Worm (Caenorhabditis elegans): ENCODE measurements around the gene T03G6.3.

T03G6.3 gene

DNA sequence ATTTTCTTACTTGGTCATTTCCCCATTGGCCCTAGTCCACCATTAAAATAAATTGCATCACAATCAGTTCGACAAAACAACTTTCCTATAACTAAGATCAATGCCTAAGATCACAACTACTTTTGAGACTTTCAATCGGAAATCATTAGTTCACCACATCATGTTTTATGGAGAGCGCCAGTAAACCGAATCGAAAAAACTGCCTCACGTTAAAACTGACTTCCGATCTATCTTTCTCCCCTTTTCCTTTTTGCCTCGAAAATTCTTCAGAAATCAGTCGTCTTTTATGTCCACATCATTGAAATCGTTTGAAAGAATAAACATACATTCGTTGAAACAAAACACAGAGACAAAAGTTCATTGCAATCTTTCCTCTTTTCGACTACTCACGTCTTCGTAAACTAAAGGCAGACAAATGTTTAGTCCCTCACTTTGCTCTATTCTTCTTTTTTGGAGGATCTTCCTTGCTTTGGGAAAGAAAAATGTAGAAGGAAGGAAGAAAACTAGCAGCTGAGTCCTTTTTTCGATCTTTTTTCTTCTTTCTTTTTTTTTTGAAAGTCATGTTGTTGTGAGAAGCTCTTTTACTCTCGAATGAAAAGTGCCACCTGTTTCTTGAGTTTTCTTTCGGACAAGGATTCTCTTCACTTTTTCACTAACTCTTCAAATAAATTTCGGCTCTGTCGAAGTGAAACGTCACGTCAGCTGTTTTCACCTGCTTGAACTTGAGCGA, 20.3 kb downstream of the T03G6.3 start:
- TF ChIP-seq mdl-1 (tag; optimal IDR thresholded peaks at IDR 0.05), result no peak
- TF ChIP-seq peb-1 (tag; optimal IDR thresholded peaks at IDR 0.05), result no peak
- TF ChIP-seq crh-2 (tag; optimal IDR thresholded peaks at IDR 0.05), result peak; percentile 23
- TF ChIP-seq dmd-4 (tag; optimal IDR thresholded peaks at IDR 0.05), result no peak
- peak; percentile 58 for TF ChIP-seq C34F6.9 (tag; optimal IDR thresholded peaks at IDR 0.05)
- TF ChIP-seq nhr-6 (tag; optimal IDR thresholded peaks at IDR 0.05), result peak; percentile 2
- TF ChIP-seq unc-55 (GFP tag; optimal IDR thresholded peaks at IDR 0.05), result peak; percentile 79
- no peak for TF ChIP-seq Y55F3AM.14 (GFP tag; optimal IDR thresholded peaks at IDR 0.05)
- peak; percentile 34 for TF ChIP-seq mab-5 (tag; optimal IDR thresholded peaks at IDR 0.05)
- TF ChIP-seq nhr-129 (tag; optimal IDR thresholded peaks at IDR 0.05), result peak; percentile 52
- TF ChIP-seq mbf-1 (tag; optimal IDR thresholded peaks at IDR 0.05), result no peak
- no peak for TF ChIP-seq nhr-10 (tag; optimal IDR thresholded peaks at IDR 0.05)
- no peak for TF ChIP-seq lin-11 (tag; optimal IDR thresholded peaks at IDR 0.05)
- TF ChIP-seq nhr-12 (tag; optimal IDR thresholded peaks at IDR 0.05), result no peak
- no peak for TF ChIP-seq fos-1 (tag; optimal IDR thresholded peaks at IDR 0.05)
- TF ChIP-seq ztf-4 (tag; optimal IDR thresholded peaks at IDR 0.05), result no peak
- TF ChIP-seq unc-62 (GFP tag; optimal IDR thresholded peaks at IDR 0.05), result no peak
- no peak for TF ChIP-seq nhr-23 (tag; optimal IDR thresholded peaks at IDR 0.05)
- peak; percentile 47 for TF ChIP-seq zag-1 (tag; optimal IDR thresholded peaks at IDR 0.05)
- no peak for TF ChIP-seq nhr-237 (tag; optimal IDR thresholded peaks at IDR 0.05)
- TF ChIP-seq ceh-16 (tag; optimal IDR thresholded peaks at IDR 0.05), result no peak
- no peak for TF ChIP-seq blmp-1 (tag; optimal IDR thresholded peaks at IDR 0.05; ENCODE audit: insufficient read depth)
- no peak for TF ChIP-seq lin-39 (tag; optimal IDR thresholded peaks at IDR 0.05)
- TF ChIP-seq lin-13 (GFP tag; optimal IDR thresholded peaks at IDR 0.05), result peak; percentile 30
- TF ChIP-seq gmeb-1 (tag; optimal IDR thresholded peaks at IDR 0.05), result no peak
- no peak for TF ChIP-seq nhr-25 (tag; optimal IDR thresholded peaks at IDR 0.05)
- no peak for TF ChIP-seq elt-1 (tag; optimal IDR thresholded peaks at IDR 0.05)
- no peak for TF ChIP-seq nhr-21 (tag; optimal IDR thresholded peaks at IDR 0.05)
- no peak for TF ChIP-seq ztf-1 (GFP tag; conservative IDR thresholded peaks at IDR 0.05)
- no peak for TF ChIP-seq R02D3.7 (tag; optimal IDR thresholded peaks at IDR 0.05)
- TF ChIP-seq ceh-82 (tag; optimal IDR thresholded peaks at IDR 0.05), result no peak
- TF ChIP-seq ama-1 (optimal IDR thresholded peaks at IDR 0.05), result no peak
- TF ChIP-seq F13H6.1 (tag; optimal IDR thresholded peaks at IDR 0.05), result peak; percentile 43
- peak in 1 of 2 experiments; percentile 40 for TF ChIP-seq lsy-2 (tag; optimal IDR thresholded peaks at IDR 0.05)
- TF ChIP-seq sem-4 (tag; optimal IDR thresholded peaks at IDR 0.05), result peak; percentile 40
- no peak for TF ChIP-seq skn-1 (tag; optimal IDR thresholded peaks at IDR 0.05)
- TF ChIP-seq unc-39 (tag; optimal IDR thresholded peaks at IDR 0.05), result no peak
- no peak for TF ChIP-seq ZK546.5 (tag; optimal IDR thresholded peaks at IDR 0.05)

DNA sequence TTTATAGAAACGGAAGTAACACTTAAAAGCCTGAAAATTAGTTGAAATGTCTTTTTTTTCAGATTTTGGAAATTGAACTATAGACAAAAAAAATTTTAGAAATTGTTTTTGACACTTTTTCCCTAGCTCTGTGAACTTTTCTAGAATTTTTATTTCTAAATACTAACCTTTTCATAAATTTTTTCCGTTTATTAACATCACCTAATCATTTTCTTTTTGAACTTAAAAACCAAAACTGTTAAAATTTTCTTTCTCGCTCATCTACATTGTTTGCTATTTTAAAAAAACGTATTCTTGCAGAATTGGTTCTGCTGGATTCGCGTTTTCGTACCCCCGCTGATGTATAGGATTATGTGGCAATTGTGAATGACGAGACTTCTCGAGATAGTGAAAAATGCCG, 21.8 kb downstream of the T03G6.3 start, which contains the start of the genes nhr-40 and T03G6.7:
nhr-40 (plus strand) TSS at position 301 of the 400 bp plus-strand sequence.
T03G6.7 (plus strand) TSS at position 337 of the 400 bp plus-strand sequence.
- no peak for TF ChIP-seq aly-2 (tag; optimal IDR thresholded peaks at IDR 0.05)
- TF ChIP-seq nhr-23 (tag; optimal IDR thresholded peaks at IDR 0.05), result no peak
- no peak for TF ChIP-seq C34F6.9 (tag; optimal IDR thresholded peaks at IDR 0.05)
- no peak for TF ChIP-seq blmp-1 (tag; optimal IDR thresholded peaks at IDR 0.05; ENCODE audit: insufficient read depth)
- TF ChIP-seq egl-27 (tag; optimal IDR thresholded peaks at IDR 0.05), result no peak
- no peak for TF ChIP-seq mab-5 (tag; optimal IDR thresholded peaks at IDR 0.05)
- TF ChIP-seq lin-13 (GFP tag; optimal IDR thresholded peaks at IDR 0.05), result no peak
- no peak for TF ChIP-seq unc-39 (tag; optimal IDR thresholded peaks at IDR 0.05)
- TF ChIP-seq ztf-1 (GFP tag; conservative IDR thresholded peaks at IDR 0.05), result no peak
- TF ChIP-seq nhr-11 (tag; optimal IDR thresholded peaks at IDR 0.05), result no peak
- no peak for TF ChIP-seq ceh-82 (tag; optimal IDR thresholded peaks at IDR 0.05)
- TF ChIP-seq ztf-4 (tag; optimal IDR thresholded peaks at IDR 0.05), result no peak
- TF ChIP-seq nhr-237 (tag; optimal IDR thresholded peaks at IDR 0.05), result no peak

All from whole organism, L2 larva.